Fruit fly (Drosophila melanogaster) whole organism, wandering third instar larva: Measurements from ENCODE around the gene Ugt37B1.

Experiments
- Abd-B ChIP-seq: fragments of >200 bp; optimal IDR thresholded peaks from 2 replicates; lab custom pipeline; 2017; ENCODE audit warnings: missing biosample characterization, missing genetic modification characterization
- Mio ChIP-seq: sonication (Bioruptor generic); optimal IDR thresholded peaks from 2 replicates; lab custom pipeline; 2016; ENCODE audit warnings: missing biosample characterization, missing genetic modification characterization
- brk ChIP-seq: fragments of 200-800 bp; sonication (Bioruptor generic); optimal IDR thresholded peaks from 2 replicates; lab custom pipeline; 2016; ENCODE audit warnings: missing biosample characterization, mild to moderate bottlenecking, missing genetic modification characterization

DNA sequence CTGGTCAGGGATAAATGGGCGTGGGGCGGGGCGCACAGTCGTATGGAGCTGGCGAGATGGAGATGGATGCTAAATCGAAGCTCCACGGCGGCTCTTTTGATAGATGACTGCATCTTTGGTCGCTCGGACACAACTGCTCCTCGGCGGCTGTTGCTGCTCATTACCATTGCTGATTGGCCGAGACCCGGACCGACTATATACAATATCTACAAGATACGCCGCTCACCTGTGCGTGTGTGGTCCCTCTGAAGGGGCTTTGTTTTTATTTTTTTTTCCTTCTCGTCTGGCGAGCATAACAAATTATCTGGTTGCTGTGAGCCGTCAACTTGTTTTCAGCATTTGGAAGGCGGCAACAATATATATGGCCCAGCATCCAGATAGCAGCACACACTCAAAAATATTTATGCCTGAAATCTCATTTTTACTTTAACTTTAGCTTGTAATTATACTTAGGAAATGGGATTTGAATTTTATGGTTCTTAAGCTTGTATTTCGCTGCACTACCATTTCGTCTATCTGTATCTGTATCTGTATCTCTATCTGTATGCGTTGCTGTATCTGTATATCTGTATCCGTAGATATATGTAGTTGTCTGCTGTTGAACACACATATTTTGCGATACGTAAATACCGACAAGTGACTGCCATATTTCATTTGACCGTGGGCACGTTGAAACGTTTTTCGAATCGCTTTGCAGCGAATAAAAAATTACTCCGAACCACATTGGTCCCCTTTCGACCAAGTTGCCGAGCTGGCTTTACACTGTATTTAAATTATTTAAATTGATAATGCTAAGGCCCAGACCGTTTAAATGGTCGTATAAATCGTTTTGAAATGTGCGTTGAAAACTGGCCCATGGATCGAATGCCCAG lies 49.4 kb downstream of the Ugt37B1 start:
- TF ChIP-seq brk (GFP tag; lab: Kevin White, UChicago): no peak
- no peak for TF ChIP-seq Mio
- no peak for TF ChIP-seq Abd-B (GFP tag; lab: Kevin White, UChicago)
